Fruit fly (Drosophila melanogaster) whole organism, pupa: ENCODE data around the gene CG45544.

ENCODE experiments used
- CG13204 ChIP-seq: fragments of 200-800 bp; sonication (Bioruptor generic); optimal IDR thresholded peaks from 2 replicates; lab custom pipeline; 2018; ENCODE audit warnings: missing biosample characterization, mild to moderate bottlenecking, missing genetic modification characterization, moderate library complexity
- CG15710 ChIP-seq: fragments of 200-800 bp; sonication (Bioruptor generic); optimal IDR thresholded peaks from 2 replicates; lab custom pipeline; 2018; ENCODE audit warnings: missing biosample characterization, mild to moderate bottlenecking, missing genetic modification characterization, moderate library complexity
- CG17806 ChIP-seq: fragments of 200-800 bp; sonication (Bioruptor generic); optimal IDR thresholded peaks from 2 replicates; lab custom pipeline; 2018; ENCODE audit warnings: missing biosample characterization, mild to moderate bottlenecking, missing genetic modification characterization, moderate library complexity
- CG4496 ChIP-seq: fragments of 200-800 bp; sonication (Bioruptor generic); IDR thresholded peaks from 3 replicates; pipeline ENCODE4 v1.3.6; 2022; ENCODE audit warnings: missing biosample characterization, missing genetic modification characterization
- CG8159 ChIP-seq: fragments of 200-800 bp; sonication (Bioruptor generic); optimal IDR thresholded peaks from 3 replicates; lab custom pipeline; 2018; ENCODE audit warnings: missing biosample characterization, mild to moderate bottlenecking, missing genetic modification characterization, moderate library complexity
- CG8301 ChIP-seq: fragments of 200-800 bp; sonication (Bioruptor generic); optimal IDR thresholded peaks from 2 replicates; lab custom pipeline; 2018; ENCODE audit warnings: missing biosample characterization, mild to moderate bottlenecking, missing genetic modification characterization
- CG9948 ChIP-seq: fragments of 200-800 bp; sonication (Bioruptor generic); optimal IDR thresholded peaks from 2 replicates; lab custom pipeline; 2018; ENCODE audit warnings: missing biosample characterization, mild to moderate bottlenecking, missing genetic modification characterization, moderate library complexity
- D1 ChIP-seq: fragments of 200-800 bp; sonication (Bioruptor generic); optimal IDR thresholded peaks from 2 replicates; lab custom pipeline; 2018; ENCODE audit warnings: missing biosample characterization, mild to moderate bottlenecking, missing genetic modification characterization, moderate library complexity
- EcR ChIP-seq: fragments of 200-800 bp; sonication (Bioruptor generic); optimal IDR thresholded peaks from 3 replicates; lab custom pipeline; 2019; ENCODE audit warnings: missing biosample characterization, missing genetic modification characterization, mild to moderate bottlenecking, moderate library complexity, missing genetic modification reagents
- Pif1B ChIP-seq: fragments of 200-800 bp; sonication (Bioruptor generic); optimal IDR thresholded peaks from 3 replicates; lab custom pipeline; 2016; ENCODE audit warnings: missing biosample characterization, missing genetic modification characterization
- Snoo ChIP-seq: fragments of 200-800 bp; sonication (Bioruptor generic); optimal IDR thresholded peaks from 3 replicates; lab custom pipeline; 2017; ENCODE audit warnings: missing biosample characterization, mild to moderate bottlenecking, missing genetic modification characterization, inconsistent platforms
- fd96Ca ChIP-seq: fragments of 200-800 bp; sonication (Bioruptor generic); IDR thresholded peaks from 3 replicates; pipeline ENCODE4 v1.3.6; 2022; ENCODE audit warnings: missing biosample characterization, missing genetic modification characterization
- rn ChIP-seq: fragments of 200-800 bp; sonication (Bioruptor generic); IDR thresholded peaks from 2 replicates; pipeline ENCODE4 v1.3.6; 2022; ENCODE audit warnings: missing biosample characterization, missing genetic modification characterization

DNA sequence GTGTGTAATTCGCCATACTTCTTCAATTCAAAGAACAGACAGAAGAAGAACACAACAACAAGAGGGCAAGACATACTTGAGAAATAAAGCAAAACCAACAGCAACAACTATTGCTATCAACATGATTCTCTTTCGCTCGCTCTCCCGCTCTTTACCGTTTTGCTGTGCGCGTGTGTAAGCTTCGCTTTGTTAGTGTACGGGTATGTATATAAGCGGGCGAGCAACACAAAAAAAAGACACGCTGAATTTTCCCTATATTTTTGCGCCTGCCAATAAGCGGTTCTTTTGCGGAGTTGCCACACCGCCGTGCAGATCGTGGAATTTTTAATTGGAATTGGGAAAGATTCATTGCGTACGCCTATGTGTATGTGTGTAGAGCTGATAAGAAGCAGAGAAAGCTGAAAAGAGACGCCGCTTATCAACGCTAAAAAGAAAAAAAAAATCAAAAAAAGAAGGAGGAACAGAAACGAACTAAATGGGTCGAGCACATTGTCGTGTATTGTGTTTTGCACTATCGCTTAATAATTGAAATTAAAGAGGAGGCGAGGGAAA, 41.2 kb upstream of the CG45544 start:
- TF ChIP-seq Pif1B (GFP tag; lab: Kevin White, UChicago): peak; percentile 68
- TF ChIP-seq CG13204 (GFP tag; lab: Kevin White, UChicago): peak; percentile 70
- TF ChIP-seq CG15710 (tag; lab: Kevin White, UChicago): peak; percentile 36
- peak; percentile 32 for TF ChIP-seq CG8301 (tag; lab: Kevin White, UChicago)
- peak; percentile 32 for TF ChIP-seq CG9948 (tag; lab: Kevin White, UChicago)
- TF ChIP-seq D1 (tag; lab: Kevin White, UChicago): no peak
- TF ChIP-seq EcR (GFP tag; lab: Kevin White, UChicago): peak; percentile 34
- TF ChIP-seq Snoo (tag; lab: Kevin White, UChicago): no peak
- TF ChIP-seq CG4496 (GFP tag; lab: Robert Waterston, UW): peak; percentile 79
- TF ChIP-seq CG17806: peak; percentile 22
- TF ChIP-seq rn (GFP tag; lab: Robert Waterston, UW): no peak
- TF ChIP-seq fd96Ca (GFP tag; lab: Robert Waterston, UW): peak; percentile 57; the same call in 2 of the 3 replicates
- peak; percentile 52 for TF ChIP-seq CG8159
